Worm (Caenorhabditis elegans) whole organism, L4/young adult: ENCODE results near the gene gro-1.

Experiments
- W03F9.2 ChIP-seq: fragments of 150-350 bp; optimal IDR thresholded peaks from 2 replicates; lab custom pipeline; 2014; ENCODE audit warnings: missing biosample characterization, missing genetic modification characterization
- dao-5 ChIP-seq: sonication (generic microtip); optimal IDR thresholded peaks from 2 replicates; lab custom pipeline; 2016; ENCODE audit warnings: missing genotype, missing genetic modification characterization, moderate library complexity, missing compliant biosample characterization
- him-1 ChIP-seq: sonication (generic microtip); optimal IDR thresholded peaks from 2 replicates; lab custom pipeline; 2016; ENCODE audit warnings: missing genotype, missing genetic modification reagents, missing genetic modification characterization, missing compliant biosample characterization

DNA sequence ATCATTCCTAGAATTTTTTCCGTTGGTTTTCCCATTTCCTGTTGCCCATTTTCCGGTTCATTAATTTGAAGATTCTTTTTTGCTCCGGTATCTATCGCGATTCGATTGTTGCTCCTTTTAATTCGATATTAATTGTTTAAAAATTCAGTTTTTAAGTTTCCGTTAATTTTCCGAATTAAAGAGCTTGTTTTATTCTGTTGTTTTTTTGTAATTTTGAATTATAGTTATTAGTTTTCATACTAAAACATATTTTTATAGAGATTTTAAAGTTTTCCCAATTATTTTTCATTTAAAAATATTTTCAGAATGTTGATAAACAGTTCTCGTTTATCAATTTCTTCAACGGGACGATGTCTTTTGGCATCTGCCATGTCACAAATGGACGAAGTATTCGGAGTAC is 30.6 kb upstream of the gro-1 start, which contains the start of gene mrps-26:
- TF ChIP-seq him-1 (tag; lab: Kevin White, UChicago) (no peak), W03F9.2 (tag; lab: Kevin White, UChicago) (no peak), dao-5 (tag; lab: Kevin White, UChicago) (no peak)
